Fruit fly (Drosophila melanogaster) whole organism, embryonic: ENCODE measurements around the gene Wbp2.

Source experiments
- ATbp ChIP-seq: fragments of 200-800 bp; sonication (Bioruptor generic); optimal IDR thresholded peaks from 2 replicates; lab custom pipeline; 2017; ENCODE audit warnings: missing biosample characterization, mild to moderate bottlenecking, missing genetic modification characterization, missing genetic modification reagents
- Aef1 ChIP-seq: fragments of 200-800 bp; sonication (Bioruptor generic); IDR thresholded peaks from 3 replicates; pipeline ENCODE4 v1.3.6; 2022; ENCODE audit warnings: missing biosample characterization, missing genetic modification characterization
- CG1024 ChIP-seq: fragments of 200-800 bp; sonication (Bioruptor generic); IDR thresholded peaks from 2 replicates; pipeline ENCODE4 v1.3.6; 2022; ENCODE audit warnings: missing biosample characterization, missing genetic modification characterization
- CG12155 ChIP-seq: fragments of 200-800 bp; sonication (Bioruptor generic); optimal IDR thresholded peaks from 3 replicates; lab custom pipeline; 2016; ENCODE audit warnings: missing biosample characterization, missing genetic modification characterization
- CG12659 ChIP-seq: fragments of 200-800 bp; sonication (Bioruptor generic); optimal IDR thresholded peaks from 3 replicates; lab custom pipeline; 2017; ENCODE audit warnings: mild to moderate bottlenecking, missing biosample characterization, missing genetic modification reagents, missing genetic modification characterization
- CG12744 ChIP-seq: fragments of 200-800 bp; sonication (Bioruptor generic); optimal IDR thresholded peaks from 2 replicates; lab custom pipeline; 2016; ENCODE audit warnings: missing biosample characterization, missing genetic modification characterization
- CG13287 ChIP-seq: fragments of 200-800 bp; sonication (Bioruptor generic); IDR thresholded peaks from 2 replicates; pipeline ENCODE4 v1.3.6; 2022; ENCODE audit warnings: missing biosample characterization, missing genetic modification characterization; ENCODE audit not compliant: partially characterized antibody
- CG15514 ChIP-seq: fragments of 200-800 bp; sonication (Bioruptor generic); optimal IDR thresholded peaks from 3 replicates; lab custom pipeline; 2017; ENCODE audit warnings: missing biosample characterization, missing genetic modification characterization, mild to moderate bottlenecking, moderate library complexity, missing genetic modification reagents
- CG1832 ChIP-seq: fragments of 200-800 bp; sonication (Bioruptor generic); optimal IDR thresholded peaks from 2 replicates; lab custom pipeline; 2017; ENCODE audit warnings: missing biosample characterization, mild to moderate bottlenecking, missing genetic modification characterization, inconsistent platforms
- CG18764 ChIP-seq: fragments of 200-800 bp; sonication (Bioruptor generic); optimal IDR thresholded peaks from 3 replicates; lab custom pipeline; 2016; ENCODE audit warnings: missing biosample characterization, missing genetic modification characterization
- CG32532 ChIP-seq: fragments of 200-800 bp; sonication (Bioruptor generic); IDR thresholded peaks from 2 replicates; pipeline ENCODE4 v1.3.6; 2022; ENCODE audit warnings: missing biosample characterization, missing genetic modification characterization
- CG32767 ChIP-seq: fragments of 200-800 bp; sonication (Bioruptor generic); IDR thresholded peaks from 2 replicates; pipeline ENCODE4 v1.3.6; 2022; ENCODE audit warnings: missing biosample characterization, missing genetic modification characterization
- CG34224 ChIP-seq: fragments of 200-800 bp; sonication (Bioruptor generic); IDR thresholded peaks from 3 replicates; pipeline ENCODE4 v1.3.6; 2022; ENCODE audit warnings: missing biosample characterization, missing genetic modification characterization; ENCODE audit not compliant: partially characterized antibody
- CG3995 ChIP-seq: fragments of 200-800 bp; sonication (Bioruptor generic); optimal IDR thresholded peaks from 3 replicates; lab custom pipeline; 2016; ENCODE audit warnings: missing biosample characterization, missing genetic modification characterization
- CG4730 ChIP-seq: fragments of 200-800 bp; sonication (Bioruptor generic); IDR thresholded peaks from 2 replicates; pipeline ENCODE4 v1.3.6; 2022; ENCODE audit warnings: missing biosample characterization, missing genetic modification characterization
- CG4820 ChIP-seq: fragments of 200-800 bp; sonication (Bioruptor generic); optimal IDR thresholded peaks from 3 replicates; lab custom pipeline; 2016; ENCODE audit warnings: missing biosample characterization, missing genetic modification characterization
- CG6272 ChIP-seq: fragments of 200-800 bp; sonication (Bioruptor generic); IDR thresholded peaks from 2 replicates; pipeline ENCODE4 v1.3.6; 2022; ENCODE audit warnings: missing biosample characterization, missing genetic modification characterization
- CG7745 ChIP-seq: fragments of 200-800 bp; sonication (Bioruptor generic); optimal IDR thresholded peaks from 2 replicates; lab custom pipeline; 2018; ENCODE audit warnings: missing biosample characterization, mild to moderate bottlenecking, missing genetic modification characterization, moderate library complexity
- CG8388 ChIP-seq: fragments of 200-800 bp; sonication (Bioruptor generic); optimal IDR thresholded peaks from 2 replicates; lab custom pipeline; 2019; ENCODE audit warnings: missing biosample characterization, mild to moderate bottlenecking, missing genetic modification characterization, moderate library complexity
- CG8478 ChIP-seq: fragments of >200 bp; optimal IDR thresholded peaks from 2 replicates; lab custom pipeline; 2018
- CG9727 ChIP-seq: fragments of 200-800 bp; sonication (Bioruptor generic); optimal IDR thresholded peaks from 3 replicates; lab custom pipeline; 2017; ENCODE audit warnings: missing biosample characterization, mild to moderate bottlenecking, missing genetic modification characterization
- CTCF ChIP-seq: fragments of 200-800 bp; sonication (Bioruptor generic); optimal IDR thresholded peaks from 2 replicates; lab custom pipeline; 2017; ENCODE audit warnings: missing biosample characterization, mild to moderate bottlenecking, missing genetic modification characterization, moderate library complexity
- CrebB ChIP-seq: fragments of 200-800 bp; sonication (Bioruptor generic); optimal IDR thresholded peaks from 3 replicates; lab custom pipeline; 2018; ENCODE audit warnings: missing biosample characterization, mild to moderate bottlenecking, missing genetic modification characterization
- Ets97D ChIP-seq: fragments of 200-800 bp; sonication (Bioruptor generic); optimal IDR thresholded peaks from 3 replicates; lab custom pipeline; 2016; ENCODE audit warnings: missing biosample characterization, missing genetic modification characterization
- HLH4C ChIP-seq: fragments of 200-800 bp; sonication (Bioruptor generic); IDR thresholded peaks from 3 replicates; pipeline ENCODE4 v1.3.6; 2022; ENCODE audit warnings: missing biosample characterization, missing genetic modification characterization; ENCODE audit not compliant: partially characterized antibody
- Hr51 ChIP-seq, 2 experiments: fragments of 200-800 bp; sonication (Bioruptor generic); optimal IDR thresholded peaks; 2 replicates in 1 of 2; 3 replicates in 1 of 2; lab custom pipeline; 2016 to 2018; ENCODE audit warnings: missing biosample characterization in 2 of 2, missing genetic modification characterization in 2 of 2, mild to moderate bottlenecking in 1 of 2, moderate library complexity in 1 of 2
- Hsf ChIP-seq: fragments of 200-800 bp; sonication (Bioruptor generic); optimal IDR thresholded peaks from 3 replicates; lab custom pipeline; 2016; ENCODE audit warnings: missing biosample characterization, missing genetic modification characterization
- Lhr ChIP-seq: fragments of 200-800 bp; sonication (Bioruptor generic); optimal IDR thresholded peaks from 3 replicates; lab custom pipeline; 2017; ENCODE audit warnings: mild to moderate bottlenecking, missing biosample characterization, missing genetic modification reagents, missing genetic modification characterization
- Med ChIP-seq: fragments of 200-800 bp; sonication (Bioruptor generic); peaks from one replicate; lab custom pipeline; 2016; ENCODE audit warnings: missing biosample characterization, missing genetic modification characterization, mild to moderate bottlenecking, inconsistent platforms, moderate library complexity
- Sox102F ChIP-seq: fragments of 200-800 bp; sonication (Bioruptor generic); optimal IDR thresholded peaks from 2 replicates; lab custom pipeline; 2018; ENCODE audit warnings: missing biosample characterization, mild to moderate bottlenecking, missing genetic modification characterization, moderate library complexity
- Taf1 ChIP-seq: fragments of 200-800 bp; sonication (Bioruptor generic); IDR thresholded peaks from 2 replicates; pipeline ENCODE4 v1.3.6; 2022; ENCODE audit warnings: missing biosample characterization, missing genetic modification characterization
- Trl ChIP-seq, 3 experiments: fragments of >200 bp in 2 of 3; fragments of 200-800 bp in 1 of 3; sonication (Bioruptor generic) in 1 of 3; optimal IDR thresholded peaks; 2 replicates in 1 of 3; 3 replicates in 2 of 3; lab custom pipeline; 2016 to 2017; ENCODE audit warnings: missing biosample characterization in 1 of 3, missing genetic modification characterization in 1 of 3
- br ChIP-seq: fragments of >200 bp; optimal IDR thresholded peaks from 2 replicates; lab custom pipeline; 2017
- chinmo ChIP-seq: fragments of 200-800 bp; sonication (Bioruptor generic); IDR thresholded peaks from 4 replicates; pipeline ENCODE4 v1.3.6; 2022; ENCODE audit warnings: missing biosample characterization, missing genetic modification characterization; ENCODE audit not compliant: partially characterized antibody
- ci ChIP-seq: fragments of 200-800 bp; sonication (Bioruptor generic); IDR thresholded peaks from 3 replicates; pipeline ENCODE4 v1.3.6; 2022; ENCODE audit warnings: missing biosample characterization, missing genetic modification characterization
- crc ChIP-seq: fragments of 200-800 bp; sonication (Bioruptor generic); optimal IDR thresholded peaks from 2 replicates; lab custom pipeline; 2016; ENCODE audit warnings: missing biosample characterization, missing genetic modification characterization
- crp ChIP-seq, 2 experiments: fragments of 200-800 bp; sonication (Bioruptor generic); optimal IDR thresholded peaks; 2 replicates in 1 of 2; 3 replicates in 1 of 2; lab custom pipeline; 2017; ENCODE audit warnings: missing biosample characterization in 2 of 2, missing genetic modification characterization in 2 of 2, mild to moderate bottlenecking in 1 of 2, moderate library complexity in 1 of 2
- fd3F ChIP-seq: fragments of 200-800 bp; sonication (Bioruptor generic); optimal IDR thresholded peaks from 2 replicates; lab custom pipeline; 2018; ENCODE audit warnings: missing biosample characterization, mild to moderate bottlenecking, missing genetic modification characterization, moderate library complexity
- fd64A ChIP-seq: fragments of 200-800 bp; sonication (Bioruptor generic); optimal IDR thresholded peaks from 3 replicates; lab custom pipeline; 2018; ENCODE audit warnings: missing biosample characterization, mild to moderate bottlenecking, missing genetic modification characterization
- grn ChIP-seq: fragments of 200-800 bp; sonication (Bioruptor generic); optimal IDR thresholded peaks from 3 replicates; lab custom pipeline; 2017; ENCODE audit warnings: missing biosample characterization, missing genetic modification characterization
- inv ChIP-seq: fragments of 200-800 bp; sonication (Bioruptor generic); IDR thresholded peaks from 2 replicates; pipeline ENCODE4 v1.3.6; 2022; ENCODE audit warnings: missing biosample characterization, missing genetic modification characterization; ENCODE audit not compliant: partially characterized antibody
- knrl ChIP-seq: fragments of 200-800 bp; sonication (Bioruptor generic); IDR thresholded peaks from 3 replicates; pipeline ENCODE4 v1.3.6; 2022; ENCODE audit warnings: missing biosample characterization, missing genetic modification characterization; ENCODE audit not compliant: partially characterized antibody
- lov ChIP-seq, 2 experiments: fragments of 200-800 bp in 1 of 2; fragments of >200 bp in 1 of 2; sonication (Bioruptor generic) in 1 of 2; IDR thresholded peaks in 1 of 2; optimal IDR thresholded peaks in 1 of 2; 2 replicates in 1 of 2; 3 replicates in 1 of 2; pipeline versions ENCODE4 v1.3.6 to Lab custom; 2017 to 2022; ENCODE audit warnings: missing biosample characterization in 1 of 2, missing genetic modification characterization in 1 of 2
- maf-S ChIP-seq: fragments of 200-800 bp; sonication (Bioruptor generic); optimal IDR thresholded peaks from 2 replicates; lab custom pipeline; 2016; ENCODE audit warnings: missing biosample characterization, missing genetic modification characterization
- mam ChIP-seq: fragments of 200-800 bp; sonication (Bioruptor generic); optimal IDR thresholded peaks from 3 replicates; lab custom pipeline; 2016; ENCODE audit warnings: missing biosample characterization, missing genetic modification characterization
- row ChIP-seq: fragments of 200-800 bp; sonication (Bioruptor generic); IDR thresholded peaks from 3 replicates; pipeline ENCODE4 v1.3.6; 2022; ENCODE audit warnings: missing biosample characterization, missing genetic modification characterization
- sisA ChIP-seq: fragments of 200-800 bp; sonication (Bioruptor generic); IDR thresholded peaks from 2 replicates; pipeline ENCODE4 v1.3.6; 2022; ENCODE audit warnings: missing biosample characterization, missing genetic modification characterization
- sob ChIP-seq: fragments of 200-800 bp; sonication (Bioruptor generic); IDR thresholded peaks from 2 replicates; pipeline ENCODE4 v1.3.6; 2022; ENCODE audit warnings: missing biosample characterization, missing genetic modification characterization
- zf30C ChIP-seq: fragments of 200-800 bp; sonication (Bioruptor generic); optimal IDR thresholded peaks from 3 replicates; lab custom pipeline; 2018; ENCODE audit warnings: missing biosample characterization, mild to moderate bottlenecking, missing genetic modification characterization

Wbp2 gene

dm6 chr3L:12804035-12804729 is 45.8 kb upstream of the Wbp2 start (continued):
- no peak for TF ChIP-seq knrl (GFP tag; lab: Robert Waterston, UW)
- no peak for TF ChIP-seq inv (GFP tag; lab: Robert Waterston, UW)
- TF ChIP-seq sisA (GFP tag; lab: Robert Waterston, UW): no peak
- TF ChIP-seq Lhr (GFP tag; lab: Kevin White, UChicago): no peak
- TF ChIP-seq CG3995: no peak
- no peak for TF ChIP-seq CG1024 (GFP tag; lab: Robert Waterston, UW)
- peak; percentile 31 for TF ChIP-seq CG15514 (GFP tag; lab: Kevin White, UChicago)
- TF ChIP-seq fd64A: peak; percentile 20
- no peak for TF ChIP-seq CG7745 (tag; lab: Kevin White, UChicago)
- no peak for TF ChIP-seq HLH4C (GFP tag; lab: Robert Waterston, UW)
- no peak for TF ChIP-seq Sox102F (GFP tag; lab: Kevin White, UChicago)
- TF ChIP-seq CG34224: no peak
- no peak for TF ChIP-seq CG12155
- TF ChIP-seq ci (GFP tag; lab: Robert Waterston, UW): peak; percentile 9; the same call in 1 of the 3 replicates
- no peak for TF ChIP-seq Med (GFP tag; lab: Kevin White, UChicago)
- peak; percentile 4 for TF ChIP-seq CG12659 (GFP tag; lab: Kevin White, UChicago)
- no peak for TF ChIP-seq maf-S (GFP tag; lab: Kevin White, UChicago)
- TF ChIP-seq Hsf (GFP tag; lab: Kevin White, UChicago): no peak
- TF ChIP-seq CrebB (tag; lab: Kevin White, UChicago): peak; percentile 29
- no peak for TF ChIP-seq CTCF (GFP tag; lab: Kevin White, UChicago)
- 0 out of 4 replicates have a peak, but pooled peaks have one; percentile 78 for TF ChIP-seq chinmo (GFP tag; lab: Robert Waterston, UW)
- TF ChIP-seq CG12744 (GFP tag; lab: Kevin White, UChicago): no peak
- TF ChIP-seq CG8478 (lab: Kevin White, UChicago): no peak
- TF ChIP-seq mam (GFP tag; lab: Kevin White, UChicago): no peak
- peak; percentile 68 for TF ChIP-seq CG1832
- TF ChIP-seq grn: no peak
- no peak for TF ChIP-seq br (lab: Kevin White, UChicago)
- no peak for TF ChIP-seq sob (GFP tag; lab: Robert Waterston, UW)
- TF ChIP-seq crc: no peak
- TF ChIP-seq CG32767 (GFP tag; lab: Robert Waterston, UW): no peak
- TF ChIP-seq CG9727 (GFP tag; lab: Kevin White, UChicago): peak; percentile 45
- no peak for TF ChIP-seq CG4730 (GFP tag; lab: Robert Waterston, UW)
- no peak for TF ChIP-seq lov (optimal IDR thresholded peaks at IDR 0.05; lab: Kevin White, UChicago)
- TF ChIP-seq lov (GFP tag; IDR thresholded peaks at IDR 0.05; lab: Robert Waterston, UW): no peak
- no peak for TF ChIP-seq row (GFP tag; lab: Robert Waterston, UW)
- TF ChIP-seq zf30C (GFP tag; lab: Kevin White, UChicago): no peak
- no peak for TF ChIP-seq CG4820
- TF ChIP-seq Ets97D (GFP tag; lab: Kevin White, UChicago): no peak
- TF ChIP-seq CG13287 (GFP tag; lab: Robert Waterston, UW): no peak
- no peak for TF ChIP-seq CG8388 (GFP tag; lab: Kevin White, UChicago)
- peak; percentile 95 to 97 for TF ChIP-seq Trl (optimal IDR thresholded peaks at IDR 0.05; lab: Kevin White, UChicago)
- no peak for TF ChIP-seq Trl (GFP tag; optimal IDR thresholded peaks at IDR 0.05; lab: Kevin White, UChicago)
- TF ChIP-seq crp (GFP tag; optimal IDR thresholded peaks at IDR 0.05; lab: Kevin White, UChicago): peak in 1 of 2 experiments; percentile 61
- no peak for TF ChIP-seq Taf1 (GFP tag; lab: Robert Waterston, UW)
- no peak for TF ChIP-seq fd3F (GFP tag; lab: Kevin White, UChicago)
- peak; percentile 38 for TF ChIP-seq ATbp (GFP tag; lab: Kevin White, UChicago)
- no peak for TF ChIP-seq CG18764 (GFP tag; lab: Kevin White, UChicago)
- no peak for TF ChIP-seq CG6272 (GFP tag; lab: Robert Waterston, UW)
- peak; percentile 15; the same call in 1 of the 2 replicates for TF ChIP-seq CG32532 (GFP tag; lab: Robert Waterston, UW)
- no peak for TF ChIP-seq Hr51 (GFP tag; optimal IDR thresholded peaks at IDR 0.05; lab: Kevin White, UChicago)
- no peak for TF ChIP-seq Aef1 (GFP tag; lab: Robert Waterston, UW)
